Fruit fly (Drosophila melanogaster) whole organism, larva: ENCODE results near the gene Dic2.

Experiments
- noc ChIP-seq: fragments of 200-800 bp; sonication (Bioruptor generic); optimal IDR thresholded peaks from 3 replicates; lab custom pipeline; 2019; ENCODE audit warnings: missing biosample characterization, mild to moderate bottlenecking, missing genetic modification characterization, moderate library complexity

Gene Dic2

DNA sequence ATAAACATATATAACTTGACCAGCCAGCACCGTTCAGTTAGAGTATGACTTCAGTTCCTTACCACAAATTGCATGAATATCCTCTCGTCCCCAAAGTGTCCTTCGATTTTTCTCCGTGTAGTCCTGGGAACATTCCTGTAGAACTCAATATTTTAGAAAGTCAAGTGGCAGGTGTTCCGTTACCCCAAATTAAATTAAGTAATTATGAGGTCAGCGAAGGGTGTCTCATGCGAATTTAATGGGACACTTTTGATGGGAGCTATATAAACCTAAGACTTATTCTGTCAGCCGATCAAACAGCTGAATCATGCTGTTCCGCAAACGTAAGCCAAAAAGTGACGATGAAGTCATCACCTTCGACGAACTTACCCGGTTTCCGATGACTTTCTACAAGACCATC lies 3.3 kb upstream of the Dic2 start, which contains the start of gene Or92a:
Gene Or92a (plus strand): TSS at position 301 of the 400 bp plus-strand sequence.
- no peak for TF ChIP-seq noc (tag; lab: Kevin White, UChicago)

DNA sequence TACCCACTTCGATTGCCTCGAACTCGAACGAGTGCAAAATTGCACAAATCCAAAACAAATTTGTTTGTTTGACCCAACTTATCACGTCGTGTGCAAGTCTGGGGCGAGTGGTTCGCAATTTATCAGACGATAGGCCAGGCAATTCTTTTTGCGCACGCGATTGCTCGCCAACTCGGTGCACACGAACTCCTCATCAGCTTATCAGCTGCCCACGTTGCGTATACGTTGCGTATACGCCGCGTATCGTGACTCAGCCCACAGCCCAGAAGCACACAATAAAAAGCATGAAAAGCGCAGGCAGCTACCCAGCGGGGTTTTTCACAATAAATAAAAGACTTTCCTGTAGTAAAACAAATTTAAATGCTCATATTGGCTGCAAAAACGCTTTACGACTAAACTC lies 2.4 kb upstream of the Dic2 start, which contains the start of gene MtnB:
Gene MtnB (minus strand): TSS at position 101 of the 400 bp plus-strand sequence.
- no peak for TF ChIP-seq noc (tag; lab: Kevin White, UChicago)

DNA sequence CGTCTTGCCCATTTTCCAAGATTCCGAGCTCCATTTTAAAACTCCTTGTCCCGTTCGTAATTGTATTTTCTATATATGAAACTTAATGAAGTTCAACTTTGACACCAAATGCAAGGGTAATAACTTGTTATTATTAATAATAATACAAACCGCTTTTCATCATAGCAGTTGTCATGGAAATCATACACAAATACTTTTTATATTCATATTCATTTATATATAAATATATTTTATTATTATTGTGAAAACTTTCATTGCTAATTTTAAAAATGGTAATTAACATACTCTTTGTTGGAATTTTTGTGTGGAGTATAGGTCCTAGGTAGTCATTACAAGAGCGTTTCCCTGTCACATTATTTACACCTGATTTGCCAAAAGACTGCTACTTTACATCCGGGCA lies 683 bp upstream of the Dic2 start, which contains the start of gene CG46441:
Gene CG46441 (minus strand): TSS at position 101 of the 400 bp plus-strand sequence.
- no peak for TF ChIP-seq noc (tag; lab: Kevin White, UChicago)

DNA sequence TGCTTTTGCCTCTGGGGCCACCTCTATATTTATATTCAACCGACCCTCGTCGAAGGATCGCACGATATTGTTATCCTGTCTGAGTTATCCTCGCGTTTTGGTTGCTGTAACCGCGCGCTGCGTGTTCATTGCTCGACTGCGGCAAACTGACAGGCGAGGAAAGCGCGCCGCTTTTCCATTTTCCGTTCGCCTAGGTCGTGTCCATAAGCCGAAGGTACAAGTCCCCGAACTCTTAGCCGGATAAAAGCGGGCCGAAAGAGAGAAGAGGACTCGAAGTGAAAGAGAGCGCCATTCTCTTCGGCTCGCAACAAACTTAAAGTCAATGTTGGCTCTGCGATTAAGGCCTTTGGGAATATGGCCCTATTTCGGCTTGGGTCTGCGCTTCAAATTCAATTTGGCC lies 16.8 kb downstream of the Dic2 start, which contains the start of gene Gfrl:
Gene Gfrl (minus strand): TSS at position 148 of the 400 bp plus-strand sequence.
- no peak for TF ChIP-seq noc (tag; lab: Kevin White, UChicago)

DNA sequence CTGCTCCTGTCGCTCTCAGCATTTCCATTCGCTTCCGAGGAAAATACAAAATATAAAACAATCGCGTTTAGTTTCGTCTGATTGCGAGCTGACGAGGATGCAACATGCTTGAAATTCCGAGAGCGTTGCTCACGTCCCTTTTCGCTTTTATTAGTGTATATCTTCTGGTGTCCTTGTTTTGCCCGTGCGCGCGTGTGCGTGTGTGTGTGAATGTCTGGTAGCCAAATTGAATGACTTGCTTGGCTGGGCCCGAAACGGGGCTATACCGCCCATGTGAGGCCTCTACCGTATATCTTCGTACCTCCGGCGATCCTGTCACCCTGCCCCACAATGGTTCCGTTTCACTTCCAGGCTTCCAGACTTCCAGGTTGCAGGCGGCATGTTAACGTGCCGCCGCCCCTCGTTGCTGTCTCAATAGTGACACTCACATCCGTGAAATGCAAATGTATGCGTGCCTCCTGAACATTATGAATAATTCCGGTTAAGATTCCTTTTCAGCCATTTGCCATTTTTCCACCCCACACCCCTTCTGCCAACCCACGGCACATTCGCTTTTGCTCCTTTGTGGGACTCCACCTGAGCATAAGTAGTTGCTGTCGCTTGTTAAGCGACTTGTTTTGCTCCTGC lies 28.4 kb downstream of the Dic2 start:
- no peak for TF ChIP-seq noc (tag; lab: Kevin White, UChicago)

DNA sequence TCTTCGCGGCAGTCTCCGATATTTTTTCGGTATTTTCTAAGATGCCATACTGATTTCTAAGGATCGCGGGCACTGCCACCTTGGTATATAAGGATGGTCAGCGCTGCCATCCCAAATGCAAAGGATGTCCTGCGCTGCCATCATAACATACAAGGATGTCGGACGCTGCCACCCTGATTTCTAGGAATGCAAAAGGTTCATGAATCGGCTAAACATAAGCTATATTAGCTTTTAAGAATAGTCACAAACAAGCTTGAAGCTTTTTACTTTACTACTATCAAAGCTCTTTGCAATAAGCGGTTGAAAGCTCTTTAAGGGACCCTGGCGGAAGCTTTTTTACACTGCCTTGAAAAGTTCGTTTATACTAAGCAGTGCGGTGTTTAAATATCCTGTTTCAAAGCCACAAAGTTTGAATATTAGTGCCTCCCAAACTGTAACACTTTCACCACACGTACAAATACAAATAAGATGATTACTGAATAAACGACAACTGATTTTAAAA lies 36.9 kb downstream of the Dic2 start:
- TF ChIP-seq noc (tag; lab: Kevin White, UChicago), result no peak
